Worm (Caenorhabditis elegans) whole organism, mixed stage, embryonic: ENCODE measurements around the gene sre-20.
A peak's percentile ranks its signal among the peaks of the same experiment; 100 is the strongest.

Experiments used
- M03D4.4 ChIP-seq: sonication (generic microtip); optimal IDR thresholded peaks from 2 replicates; lab custom pipeline; 2017; ENCODE audit warnings: mild to moderate bottlenecking, missing genetic modification characterization, missing compliant biosample characterization
- bed-3 ChIP-seq: fragments of 200-800 bp; sonication (Bioruptor generic); optimal IDR thresholded peaks from 3 replicates; lab custom pipeline; 2018; ENCODE audit warnings: mild to moderate bottlenecking, missing genetic modification characterization, moderate library complexity, missing compliant biosample characterization
- ceh-39 ChIP-seq: fragments of 150-350 bp; optimal IDR thresholded peaks from 2 replicates; lab custom pipeline; 2014; ENCODE audit warnings: missing biosample characterization, missing genetic modification characterization
- ceh-43 ChIP-seq: fragments of 200-800 bp; sonication (Bioruptor generic); optimal IDR thresholded peaks from 2 replicates; lab custom pipeline; 2018; ENCODE audit warnings: mild to moderate bottlenecking, missing genetic modification characterization, moderate library complexity, missing compliant biosample characterization
- ceh-83 ChIP-seq: fragments of 200-800 bp; sonication (Bioruptor generic); optimal IDR thresholded peaks from 2 replicates; lab custom pipeline; 2018; ENCODE audit warnings: mild to moderate bottlenecking, missing genetic modification characterization, missing compliant biosample characterization
- ces-1 ChIP-seq: fragments of 150-350 bp; optimal IDR thresholded peaks from 2 replicates; lab custom pipeline; 2014; ENCODE audit warnings: missing biosample characterization, missing genetic modification reagents, missing genetic modification characterization
- cnd-1 ChIP-seq: fragments of 200-800 bp; sonication (Bioruptor generic); optimal IDR thresholded peaks from 2 replicates; lab custom pipeline; 2018; ENCODE audit warnings: mild to moderate bottlenecking, missing genetic modification characterization, missing compliant biosample characterization
- drap-1 ChIP-seq: fragments of 200-800 bp; sonication (Bioruptor generic); optimal IDR thresholded peaks from 3 replicates; lab custom pipeline; 2018; ENCODE audit warnings: mild to moderate bottlenecking, missing genetic modification characterization, missing compliant biosample characterization
- elt-1 ChIP-seq: sonication (generic microtip); optimal IDR thresholded peaks from 2 replicates; lab custom pipeline; 2017; ENCODE audit warnings: missing genetic modification characterization, mild to moderate bottlenecking, missing compliant biosample characterization, antibody characterized with exemption, moderate library complexity, borderline replicate concordance; ENCODE audit not compliant: insufficient read depth
- elt-3 ChIP-seq: fragments of 150-350 bp; optimal IDR thresholded peaks from 2 replicates; lab custom pipeline; 2014; ENCODE audit warnings: missing biosample characterization, missing genetic modification characterization
- flh-1 ChIP-seq: fragments of 200-800 bp; sonication (Bioruptor generic); optimal IDR thresholded peaks from 2 replicates; lab custom pipeline; 2018; ENCODE audit warnings: mild to moderate bottlenecking, missing genetic modification characterization, moderate library complexity, missing compliant biosample characterization
- hlh-1 ChIP-seq: fragments of 150-350 bp; optimal IDR thresholded peaks from 2 replicates; lab custom pipeline; 2014; ENCODE audit warnings: missing biosample characterization, missing genetic modification reagents, missing genetic modification characterization
- lin-13 ChIP-seq: fragments of 150-350 bp; optimal IDR thresholded peaks from 2 replicates; lab custom pipeline; 2014; ENCODE audit warnings: missing biosample characterization, missing genetic modification characterization
- lin-32 ChIP-seq: fragments of 200-800 bp; sonication (Bioruptor generic); optimal IDR thresholded peaks from 2 replicates; lab custom pipeline; 2018; ENCODE audit warnings: mild to moderate bottlenecking, missing genetic modification characterization, missing compliant biosample characterization
- lsy-2 ChIP-seq: fragments of 150-350 bp; optimal IDR thresholded peaks from 2 replicates; lab custom pipeline; 2014; ENCODE audit warnings: missing biosample characterization, missing genetic modification characterization
- mab-5 ChIP-seq: fragments of 150-350 bp; optimal IDR thresholded peaks from 2 replicates; lab custom pipeline; 2014; ENCODE audit warnings: missing biosample characterization, missing genetic modification characterization
- mep-1 ChIP-seq: fragments of 150-350 bp; optimal IDR thresholded peaks from 2 replicates; lab custom pipeline; 2017; ENCODE audit warnings: missing biosample characterization, missing genetic modification reagents, missing genetic modification characterization, inconsistent platforms
- mls-2 ChIP-seq: sonication (generic microtip); optimal IDR thresholded peaks from 2 replicates; lab custom pipeline; 2016; ENCODE audit warnings: mild to moderate bottlenecking, missing genetic modification characterization, moderate library complexity, missing compliant biosample characterization
- nhr-2 ChIP-seq: fragments of 150-350 bp; optimal IDR thresholded peaks from 2 replicates; lab custom pipeline; 2014; ENCODE audit warnings: missing biosample characterization, missing genetic modification characterization
- nhr-237 ChIP-seq: fragments of 150-350 bp; optimal IDR thresholded peaks from 2 replicates; lab custom pipeline; 2014; ENCODE audit warnings: missing biosample characterization, missing genetic modification characterization
- nhr-28 ChIP-seq: fragments of 150-350 bp; optimal IDR thresholded peaks from 2 replicates; lab custom pipeline; 2014; ENCODE audit warnings: missing biosample characterization, missing genetic modification characterization
- nhr-76 ChIP-seq: sonication (generic microtip); optimal IDR thresholded peaks from 2 replicates; lab custom pipeline; 2017; ENCODE audit warnings: missing biosample characterization, missing genetic modification characterization
- pha-4 ChIP-seq: fragments of 150-350 bp; optimal IDR thresholded peaks from 2 replicates; lab custom pipeline; 2018; ENCODE audit warnings: missing biosample characterization, missing genetic modification reagents, missing genetic modification characterization
- sem-2 ChIP-seq: fragments of 200-800 bp; sonication (Bioruptor generic); optimal IDR thresholded peaks from 2 replicates; lab custom pipeline; 2018; ENCODE audit warnings: mild to moderate bottlenecking, missing genetic modification characterization, missing compliant biosample characterization
- snpc-4 ChIP-seq: fragments of 150-350 bp; optimal IDR thresholded peaks from 2 replicates; lab custom pipeline; 2014; ENCODE audit warnings: missing biosample characterization, missing genetic modification characterization
- tbx-8 ChIP-seq: fragments of 200-800 bp; sonication (Bioruptor generic); optimal IDR thresholded peaks from 2 replicates; lab custom pipeline; 2018; ENCODE audit warnings: mild to moderate bottlenecking, missing genetic modification characterization, moderate library complexity, missing compliant biosample characterization
- unc-120 ChIP-seq: sonication (generic microtip); optimal IDR thresholded peaks from 2 replicates; lab custom pipeline; 2017; ENCODE audit warnings: missing genetic modification characterization, missing compliant biosample characterization; ENCODE audit not compliant: poor library complexity, severe bottlenecking
- unc-39 ChIP-seq: fragments of 150-350 bp; optimal IDR thresholded peaks from 2 replicates; lab custom pipeline; 2014; ENCODE audit warnings: missing biosample characterization, missing genetic modification characterization
- unc-62 ChIP-seq: fragments of 150-350 bp; optimal IDR thresholded peaks from 2 replicates; lab custom pipeline; 2014; ENCODE audit warnings: missing biosample characterization, missing genetic modification reagents, missing genetic modification characterization
- zip-8 ChIP-seq: fragments of 150-350 bp; optimal IDR thresholded peaks from 2 replicates; lab custom pipeline; 2014; ENCODE audit warnings: missing biosample characterization, missing genetic modification characterization
- ztf-11 ChIP-seq: fragments of 150-350 bp; optimal IDR thresholded peaks from 2 replicates; lab custom pipeline; 2014; ENCODE audit warnings: missing biosample characterization, missing genetic modification characterization

Gene sre-20

ce11 chrV:12811810-12812209 lies 27.0 kb upstream of the sre-20 start:
- TF ChIP-seq sem-2 (GFP tag; lab: Kevin White, UChicago) (no peak), flh-1 (GFP tag; lab: Kevin White, UChicago) (no peak), unc-39 (no peak), nhr-2 (tag; lab: Kevin White, UChicago) (no peak), drap-1 (GFP tag; lab: Kevin White, UChicago) (no peak), ces-1 (no peak), lsy-2 (tag; lab: Kevin White, UChicago) (no peak), M03D4.4 (tag; lab: Kevin White, UChicago) (no peak), ceh-43 (GFP tag; lab: Kevin White, UChicago) (no peak), nhr-237 (tag; lab: Kevin White, UChicago) (no peak), lin-32 (GFP tag; lab: Kevin White, UChicago) (no peak), unc-120 (tag; lab: Kevin White, UChicago) (no peak), tbx-8 (GFP tag; lab: Kevin White, UChicago) (no peak), cnd-1 (tag; lab: Kevin White, UChicago) (no peak), elt-1 (tag; lab: Kevin White, UChicago) (no peak), nhr-28 (tag; lab: Kevin White, UChicago) (no peak)

- TF ChIP-seq ces-1 (peak; percentile 59), nhr-2 (tag; lab: Kevin White, UChicago) (no peak)
Measured at ce11 chrV:12811126-12811525, 26.4 kb upstream of the sre-20 start, which contains the start of gene ZC443.2. ZC443.2 (minus strand) TSS chrV:12811192.

- TF ChIP-seq flh-1 (GFP tag; lab: Kevin White, UChicago): no peak
Measured at ce11 chrV:12809876-12810275, 25.1 kb upstream of the sre-20 start, which contains the start of gene ZC443.1. ZC443.1 (minus strand) TSS chrV:12810080.

- TF ChIP-seq snpc-4 (tag; lab: Kevin White, UChicago) (no peak), nhr-237 (tag; lab: Kevin White, UChicago) (no peak), mab-5 (tag; lab: Kevin White, UChicago) (no peak), ces-1 (no peak), ceh-43 (GFP tag; lab: Kevin White, UChicago) (no peak), ceh-83 (no peak), ceh-39 (tag; lab: Kevin White, UChicago) (no peak), pha-4 (tag; lab: Kevin White, UChicago) (no peak), tbx-8 (GFP tag; lab: Kevin White, UChicago) (no peak), bed-3 (GFP tag; lab: Kevin White, UChicago) (no peak), hlh-1 (tag; lab: Kevin White, UChicago) (no peak), unc-62 (GFP tag; lab: Kevin White, UChicago) (no peak), zip-8 (tag; lab: Kevin White, UChicago) (no peak), ztf-11 (tag; lab: Kevin White, UChicago) (no peak), elt-3 (tag; lab: Kevin White, UChicago) (no peak), nhr-76 (tag; lab: Kevin White, UChicago) (no peak), lin-13 (tag; lab: Kevin White, UChicago) (no peak), drap-1 (GFP tag; lab: Kevin White, UChicago) (no peak), mls-2 (tag; lab: Kevin White, UChicago) (no peak), M03D4.4 (tag; lab: Kevin White, UChicago) (no peak)
Measured at ce11 chrV:12806190-12806589, 21.4 kb upstream of the sre-20 start, which contains the start of gene ZC443.7. ZC443.7 (plus strand) TSS chrV:12806490.

- TF ChIP-seq nhr-237 (tag; lab: Kevin White, UChicago) (no peak), mep-1 (tag; lab: Kevin White, UChicago) (no peak), nhr-76 (tag; lab: Kevin White, UChicago) (no peak), cnd-1 (tag; lab: Kevin White, UChicago) (no peak), mab-5 (tag; lab: Kevin White, UChicago) (no peak), lin-32 (GFP tag; lab: Kevin White, UChicago) (no peak)
- TF ChIP-seq, all 35 proteins: peak for 0
Measured at ce11 chrV:12803274-12803673, 18.5 kb upstream of the sre-20 start, which contains the start of gene srbc-45. srbc-45 (plus strand) TSS chrV:12803574.
